Fruit fly (Drosophila melanogaster): ENCODE data around the gene sowah.
A peak's percentile ranks its signal among the peaks of the same experiment; 100 is the strongest.

The sowah gene

dm6 chr3L:12533392-12534070 lies 38.8 kb downstream of the sowah start, which contains the start of the genes Tsf2 and CG34242 (continued):
- peak; percentile 83 for TF ChIP-seq CG11294 (GFP tag; IDR thresholded peaks at IDR 0.05)
- peak; percentile 95 for TF ChIP-seq CG6163 (GFP tag; IDR thresholded peaks at IDR 0.05)
- TF ChIP-seq Smox (GFP tag; optimal IDR thresholded peaks at IDR 0.05), result no peak
- TF ChIP-seq svp (GFP tag), result no peak
- peak; percentile 87 for TF ChIP-seq CG3032 (tag; optimal IDR thresholded peaks at IDR 0.05)
- peak; percentile 81 for TF ChIP-seq CG8319 (GFP tag; optimal IDR thresholded peaks at IDR 0.05)
- TF ChIP-seq CG11902 (GFP tag; optimal IDR thresholded peaks at IDR 0.05), result peak; percentile 84
- TF ChIP-seq Sox15 (GFP tag; optimal IDR thresholded peaks at IDR 0.05), result no peak
- no peak for TF ChIP-seq CG8632 (GFP tag; optimal IDR thresholded peaks at IDR 0.05)
- TF ChIP-seq pdm3 (GFP tag; optimal IDR thresholded peaks at IDR 0.05), result no peak
- TF ChIP-seq vri (GFP tag; optimal IDR thresholded peaks at IDR 0.05), result no peak
- TF ChIP-seq OdsH (GFP tag; optimal IDR thresholded peaks at IDR 0.05), result no peak
- no peak for TF ChIP-seq CG34406 (GFP tag; optimal IDR thresholded peaks at IDR 0.05)
- peak; percentile 37 for TF ChIP-seq CG7368 (GFP tag; optimal IDR thresholded peaks at IDR 0.05)
- TF ChIP-seq CG8119 (GFP tag; IDR thresholded peaks at IDR 0.05), result no peak
- TF ChIP-seq Blimp-1 (GFP tag; optimal IDR thresholded peaks at IDR 0.05), result peak; percentile 53
- peak; percentile 58 for TF ChIP-seq CG6792 (GFP tag; optimal IDR thresholded peaks at IDR 0.05)
- TF ChIP-seq CG32006 (GFP tag; optimal IDR thresholded peaks at IDR 0.05), result no peak
- TF ChIP-seq Sox14 (GFP tag; optimal IDR thresholded peaks at IDR 0.05), result no peak
- peak; percentile 71 for TF ChIP-seq topi (GFP tag; optimal IDR thresholded peaks at IDR 0.05)
- TF ChIP-seq Hr38 (GFP tag; optimal IDR thresholded peaks at IDR 0.05), result no peak
- TF ChIP-seq spab (GFP tag; optimal IDR thresholded peaks at IDR 0.05), result peak; percentile 74
- TF ChIP-seq dsx (GFP tag; optimal IDR thresholded peaks at IDR 0.05; ENCODE audit: poor library complexity, severe bottlenecking), result peak; percentile 88
- TF ChIP-seq Ets96B (tag; optimal IDR thresholded peaks at IDR 0.05), result peak; percentile 81
- peak; percentile 79 for TF ChIP-seq CG10631 (GFP tag; optimal IDR thresholded peaks at IDR 0.05)
- TF ChIP-seq Eip78C (GFP tag), result peak; percentile 89
- TF ChIP-seq Hr39 (GFP tag; optimal IDR thresholded peaks at IDR 0.05), result no peak
- TF ChIP-seq CG6276 (GFP tag; optimal IDR thresholded peaks at IDR 0.05), result no peak

dm6 chr3L:12532220-12532619 lies 40.1 kb downstream of the sowah start:
- no peak for TF ChIP-seq CG11762 (GFP tag; optimal IDR thresholded peaks at IDR 0.05; ENCODE audit: insufficient read depth)
- no peak for TF ChIP-seq fd85E (GFP tag; optimal IDR thresholded peaks at IDR 0.05)
- TF ChIP-seq svp (GFP tag), result peak; percentile 92
- no peak for TF ChIP-seq CG9139 (GFP tag; optimal IDR thresholded peaks at IDR 0.05)
- TF ChIP-seq Hr38 (GFP tag; optimal IDR thresholded peaks at IDR 0.05), result no peak
- TF ChIP-seq Sox102F (GFP tag; optimal IDR thresholded peaks at IDR 0.05), result no peak
- no peak for TF ChIP-seq CG10669 (GFP tag; optimal IDR thresholded peaks at IDR 0.05)

- TF ChIP-seq CG11762 (GFP tag; optimal IDR thresholded peaks at IDR 0.05; ENCODE audit: insufficient read depth) (no peak), acj6 (GFP tag; optimal IDR thresholded peaks at IDR 0.05) (peak; percentile 2), svp (GFP tag) (peak; percentile 87), esn (GFP tag; optimal IDR thresholded peaks at IDR 0.05) (peak; percentile 24), Eip78C (GFP tag) (peak; percentile 48), OdsH (GFP tag; optimal IDR thresholded peaks at IDR 0.05) (peak; percentile 3), CG3919 (GFP tag; optimal IDR thresholded peaks at IDR 0.05) (no peak), dsx (GFP tag; optimal IDR thresholded peaks at IDR 0.05; ENCODE audit: poor library complexity, severe bottlenecking) (no peak), CG15336 (GFP tag; IDR thresholded peaks at IDR 0.05) (no peak), salr (GFP tag; optimal IDR thresholded peaks at IDR 0.05) (no peak), lz (GFP tag; optimal IDR thresholded peaks at IDR 0.05) (peak; percentile 7), Met (GFP tag; optimal IDR thresholded peaks at IDR 0.05) (peak; percentile 18), CG10669 (GFP tag; optimal IDR thresholded peaks at IDR 0.05) (no peak), CG1621 (tag; optimal IDR thresholded peaks at IDR 0.05) (peak; percentile 90)
Measured at dm6 chr3L:12530044-12530443, 42.3 kb downstream of the sowah start, which contains the start of gene nst. nst (minus strand) TSS chr3L:12530171.

Data from whole organism, prepupa.